Fruit fly (Drosophila melanogaster): Measurements from ENCODE around the gene CG4213.

Gene CG4213

dm6 chr2L:441927-442691 lies 40.1 kb upstream of the CG4213 start (continued):
- TF ChIP-seq Chrac-16 (GFP tag; optimal IDR thresholded peaks at IDR 0.05) (peak; percentile 84), Hand (GFP tag; optimal IDR thresholded peaks at IDR 0.05) (no peak), toy (GFP tag; IDR thresholded peaks at IDR 0.05) (no peak), Doc2 (GFP tag; IDR thresholded peaks at IDR 0.05) (no peak), CG12219 (GFP tag; optimal IDR thresholded peaks at IDR 0.05) (peak; percentile 78), CG7556 (GFP tag; optimal IDR thresholded peaks at IDR 0.05) (peak; percentile 75), CG17802 (tag; optimal IDR thresholded peaks at IDR 0.05) (peak; percentile 72), CG14441 (GFP tag; IDR thresholded peaks at IDR 0.05) (peak; percentile 79), row (GFP tag; IDR thresholded peaks at IDR 0.05) (peak; percentile 83), NK7.1 (GFP tag; optimal IDR thresholded peaks at IDR 0.05) (peak; percentile 44), gt (GFP tag; IDR thresholded peaks at IDR 0.05) (peak; percentile 70), CG2875 (GFP tag; optimal IDR thresholded peaks at IDR 0.05) (peak; percentile 77), fru (optimal IDR thresholded peaks at IDR 0.05) (no peak), ro (GFP tag; IDR thresholded peaks at IDR 0.05) (peak; percentile 62; the same call in 1 of the 2 replicates)

- TF ChIP-seq sd (tag; optimal IDR thresholded peaks at IDR 0.05) (peak; percentile 26), CG8281 (tag; optimal IDR thresholded peaks at IDR 0.05) (no peak), Opbp (GFP tag; IDR thresholded peaks at IDR 0.05; ENCODE audit: partially characterized antibody) (0 out of 3 replicates have a peak, but pooled peaks have one; percentile 27), CG6765 (GFP tag; optimal IDR thresholded peaks at IDR 0.05) (no peak), kni (GFP tag; optimal IDR thresholded peaks at IDR 0.05) (peak; percentile 13), Med (GFP tag) (peak; percentile 30), Sry-δ (GFP tag; optimal IDR thresholded peaks at IDR 0.05) (no peak), chif (GFP tag; optimal IDR thresholded peaks at IDR 0.05) (no peak), CG7745 (tag; optimal IDR thresholded peaks at IDR 0.05) (peak; percentile 51), br (optimal IDR thresholded peaks at IDR 0.05) (no peak)
Observed at dm6 chr2L:441455-441730, 39.4 kb upstream of the CG4213 start.

dm6 chr2L:440638-441454 lies 38.8 kb upstream of the CG4213 start:
- TF ChIP-seq esg (GFP tag; conservative IDR thresholded peaks at IDR 0.05) (peak; percentile 17; the same call in 1 of the 2 replicates), eve (GFP tag; optimal IDR thresholded peaks at IDR 0.05) (no peak), Neu2 (GFP tag; optimal IDR thresholded peaks at IDR 0.05; ENCODE audit: borderline replicate concordance) (no peak), dmrt11E (tag; optimal IDR thresholded peaks at IDR 0.05) (peak; percentile 96), CG15073 (GFP tag; optimal IDR thresholded peaks at IDR 0.05) (no peak), nerfin-2 (GFP tag; IDR thresholded peaks at IDR 0.05; ENCODE audit: partially characterized antibody) (no peak), CG6175 (GFP tag; IDR thresholded peaks at IDR 0.05) (no peak), CG8478 (optimal IDR thresholded peaks at IDR 0.05) (no peak), abd-A (tag; optimal IDR thresholded peaks at IDR 0.05) (no peak), CG6765 (GFP tag; optimal IDR thresholded peaks at IDR 0.05) (no peak), CG16815 (GFP tag; optimal IDR thresholded peaks at IDR 0.05) (peak; percentile 81), zf30C (GFP tag; optimal IDR thresholded peaks at IDR 0.05) (no peak), ci (GFP tag; IDR thresholded peaks at IDR 0.05) (no peak), HLH54F (GFP tag; optimal IDR thresholded peaks at IDR 0.05) (no peak), Oaz (GFP tag; IDR thresholded peaks at IDR 0.05) (no peak), B-H2 (GFP tag; optimal IDR thresholded peaks at IDR 0.05) (no peak), CG2202 (tag; optimal IDR thresholded peaks at IDR 0.05) (peak; percentile 58), CG11723 (GFP tag; optimal IDR thresholded peaks at IDR 0.05) (no peak), CG12236 (GFP tag; optimal IDR thresholded peaks at IDR 0.05) (no peak), Gsc (GFP tag; IDR thresholded peaks at IDR 0.05) (no peak), CG12104 (GFP tag; optimal IDR thresholded peaks at IDR 0.05) (no peak), insv (GFP tag; optimal IDR thresholded peaks at IDR 0.05) (no peak), Deaf1 (tag; optimal IDR thresholded peaks at IDR 0.05) (peak; percentile 5), CG8359 (GFP tag; optimal IDR thresholded peaks at IDR 0.05; ENCODE audit: borderline replicate concordance) (no peak), hb (GFP tag; IDR thresholded peaks at IDR 0.05; ENCODE audit: partially characterized antibody) (no peak)

Measured in whole organism, embryonic.